Worm (Caenorhabditis elegans) whole organism, midembryonic: ENCODE data around the gene CC8.2.

ENCODE experiments used
- cog-1 ChIP-seq: sonication (generic microtip); optimal IDR thresholded peaks from 2 replicates; lab custom pipeline; 2016; ENCODE audit warnings: missing genetic modification characterization, missing compliant biosample characterization
- flt-1 ChIP-seq: fragments of 200-800 bp; sonication (Bioruptor generic); IDR thresholded peaks from 2 replicates; pipeline ENCODE4 v1.3.6; 2022; ENCODE audit warnings: missing genetic modification characterization, missing compliant biosample characterization
- med-1 ChIP-seq: sonication (generic microtip); optimal IDR thresholded peaks from 2 replicates; lab custom pipeline; 2017; ENCODE audit warnings: missing genetic modification characterization, mild to moderate bottlenecking, missing compliant biosample characterization, antibody characterized with exemption, missing genetic modification reagents; ENCODE audit not compliant: insufficient read depth

- no peak for TF ChIP-seq cog-1 (tag; lab: Kevin White, UChicago)
- no peak for TF ChIP-seq med-1 (GFP tag; lab: Kevin White, UChicago)
- TF ChIP-seq flt-1 (GFP tag; lab: Robert Waterston, UW) = no peak
Observed at ce11 chrIV:3645487-3645886, 3.0 kb downstream of the CC8.2 start.
